Worm (Caenorhabditis elegans) whole organism, young adult: ENCODE measurements around the gene mmaa-1.

ENCODE experiments used
- C17E4.6 ChIP-seq: fragments of 200-800 bp; sonication (Bioruptor generic); IDR thresholded peaks from 2 replicates; pipeline ENCODE4 v1.3.6; 2022; ENCODE audit warnings: missing genetic modification reagents, missing genetic modification characterization, missing compliant biosample characterization
- D2030.7 ChIP-seq: fragments of 200-800 bp; sonication (Bioruptor generic); IDR thresholded peaks from 2 replicates; pipeline ENCODE4 v1.3.6; 2022; ENCODE audit warnings: missing genetic modification reagents, missing genetic modification characterization, missing compliant biosample characterization
- F23B12.7 ChIP-seq: sonication (generic microtip); optimal IDR thresholded peaks from 2 replicates; lab custom pipeline; 2017; ENCODE audit warnings: missing genetic modification characterization, mild to moderate bottlenecking, missing compliant biosample characterization, antibody characterized with exemption, moderate library complexity; ENCODE audit not compliant: insufficient read depth
- F33H1.4 ChIP-seq: fragments of 200-800 bp; sonication (Bioruptor generic); IDR thresholded peaks from 2 replicates; pipeline ENCODE4 v1.3.6; 2022; ENCODE audit warnings: missing genetic modification reagents, missing genetic modification characterization, missing compliant biosample characterization
- F57A8.1 ChIP-seq: fragments of 200-800 bp; sonication (Bioruptor generic); optimal IDR thresholded peaks from 2 replicates; lab custom pipeline; 2018; ENCODE audit warnings: mild to moderate bottlenecking, missing genetic modification characterization, moderate library complexity, missing compliant biosample characterization
- K11D2.4 ChIP-seq: fragments of 200-800 bp; sonication (Bioruptor generic); IDR thresholded peaks from 2 replicates; pipeline ENCODE4 v1.3.6; 2022; ENCODE audit warnings: missing genetic modification reagents, missing genetic modification characterization, missing compliant biosample characterization
- Y53F4B.3 ChIP-seq: fragments of 200-800 bp; sonication (Bioruptor generic); IDR thresholded peaks from 2 replicates; pipeline ENCODE4 v1.3.6; 2022; ENCODE audit warnings: missing genetic modification reagents, missing genetic modification characterization, missing compliant biosample characterization
- Y95B8A.8 ChIP-seq: fragments of 200-800 bp; sonication (Bioruptor generic); IDR thresholded peaks from 2 replicates; pipeline ENCODE4 v1.3.6; 2022; ENCODE audit warnings: missing genetic modification reagents, missing genetic modification characterization, missing compliant biosample characterization
- ZK185.1 ChIP-seq: sonication (generic microtip); optimal IDR thresholded peaks from 2 replicates; lab custom pipeline; 2016; ENCODE audit warnings: mild to moderate bottlenecking, missing genetic modification characterization, missing compliant biosample characterization; ENCODE audit not compliant: poor library complexity, severe bottlenecking
- aptf-2 ChIP-seq: fragments of 200-800 bp; sonication (Bioruptor generic); conservative IDR thresholded peaks from 2 replicates; pipeline ENCODE4 v1.3.6; 2022; ENCODE audit warnings: missing genetic modification reagents, missing genetic modification characterization, missing compliant biosample characterization
- athp-1 ChIP-seq: sonication (generic microtip); optimal IDR thresholded peaks from 2 replicates; lab custom pipeline; 2017; ENCODE audit warnings: mild to moderate bottlenecking, missing genetic modification characterization, missing compliant biosample characterization
- attf-5 ChIP-seq: fragments of 200-800 bp; sonication (Bioruptor generic); optimal IDR thresholded peaks from 2 replicates; lab custom pipeline; 2018; ENCODE audit warnings: mild to moderate bottlenecking, missing genetic modification characterization, missing compliant biosample characterization
- attf-6 ChIP-seq: fragments of 200-800 bp; sonication (Bioruptor generic); IDR thresholded peaks from 2 replicates; pipeline ENCODE4 v1.3.6; 2022; ENCODE audit warnings: missing genetic modification reagents, missing genetic modification characterization, missing compliant biosample characterization
- cebp-2 ChIP-seq: fragments of 200-800 bp; sonication (Bioruptor generic); IDR thresholded peaks from 2 replicates; pipeline ENCODE4 v1.3.6; 2022; ENCODE audit warnings: missing genetic modification characterization, missing compliant biosample characterization
- ceh-100 ChIP-seq: fragments of 200-800 bp; sonication (Bioruptor generic); IDR thresholded peaks from 2 replicates; pipeline ENCODE4 v1.3.6; 2022; ENCODE audit warnings: missing genetic modification reagents, missing genetic modification characterization, missing compliant biosample characterization
- ceh-40 ChIP-seq: fragments of 200-800 bp; sonication (Bioruptor generic); IDR thresholded peaks from 2 replicates; pipeline ENCODE4 v1.3.6; 2022; ENCODE audit warnings: missing genetic modification characterization, missing compliant biosample characterization
- ceh-79 ChIP-seq: sonication (generic microtip); optimal IDR thresholded peaks from 2 replicates; lab custom pipeline; 2017; ENCODE audit warnings: mild to moderate bottlenecking, missing genetic modification characterization, missing compliant biosample characterization
- dox-1 ChIP-seq: fragments of 200-800 bp; sonication (Bioruptor generic); IDR thresholded peaks from 2 replicates; pipeline ENCODE4 v1.3.6; 2022; ENCODE audit warnings: missing genetic modification reagents, missing genetic modification characterization, missing compliant biosample characterization
- dpff-1 ChIP-seq: sonication (generic microtip); optimal IDR thresholded peaks from 2 replicates; lab custom pipeline; 2017; ENCODE audit warnings: mild to moderate bottlenecking, missing genetic modification characterization, missing compliant biosample characterization
- egl-18 ChIP-seq: fragments of 200-800 bp; sonication (Bioruptor generic); IDR thresholded peaks from 2 replicates; pipeline ENCODE4 v1.3.6; 2022; ENCODE audit warnings: missing genetic modification reagents, missing genetic modification characterization, missing compliant biosample characterization
- ets-4 ChIP-seq: fragments of 200-800 bp; sonication (Bioruptor generic); optimal IDR thresholded peaks from 2 replicates; lab custom pipeline; 2018; ENCODE audit warnings: mild to moderate bottlenecking, missing genetic modification characterization, missing compliant biosample characterization
- fkh-3 ChIP-seq: sonication (generic microtip); optimal IDR thresholded peaks from 2 replicates; lab custom pipeline; 2016; ENCODE audit warnings: mild to moderate bottlenecking, missing genetic modification characterization, missing compliant biosample characterization
- hlh-12 ChIP-seq: sonication (generic microtip); optimal IDR thresholded peaks from 2 replicates; lab custom pipeline; 2016; ENCODE audit warnings: missing genetic modification characterization, missing compliant biosample characterization
- hsf-1 ChIP-seq: fragments of 200-800 bp; sonication (Bioruptor generic); IDR thresholded peaks from 2 replicates; pipeline ENCODE4 v1.3.6; 2022; ENCODE audit warnings: missing genetic modification reagents, missing genetic modification characterization, missing compliant biosample characterization
- let-607 ChIP-seq, 2 experiments: fragments of 200-800 bp in 1 of 2; sonication (Bioruptor generic) in 1 of 2; sonication (generic microtip) in 1 of 2; optimal IDR thresholded peaks; 2 replicates each; lab custom pipeline; 2016 to 2018; ENCODE audit warnings: mild to moderate bottlenecking in 2 of 2, missing compliant biosample characterization in 2 of 2, missing genetic modification characterization in 2 of 2, moderate library complexity in 2 of 2, missing genotype in 1 of 2
- lin-35 ChIP-seq, 3 experiments: fragments of 150-350 bp in 2 of 3; sonication (generic microtip) in 1 of 3; optimal IDR thresholded peaks; 2 replicates each; lab custom pipeline; 2014 to 2018; ENCODE audit warnings: missing biosample characterization in 3 of 3, missing genetic modification characterization in 3 of 3, missing genetic modification reagents in 3 of 3
- lir-1 ChIP-seq: fragments of 200-800 bp; sonication (Bioruptor generic); conservative IDR thresholded peaks from 2 replicates; pipeline ENCODE4 v1.3.6; 2022; ENCODE audit warnings: missing genetic modification reagents, missing genetic modification characterization, missing compliant biosample characterization
- lsy-27 ChIP-seq: sonication (generic microtip); optimal IDR thresholded peaks from 2 replicates; lab custom pipeline; 2017; ENCODE audit warnings: missing genetic modification characterization, mild to moderate bottlenecking, missing compliant biosample characterization, antibody characterized with exemption, missing genotype, borderline replicate concordance; ENCODE audit not compliant: insufficient read depth
- madf-3 ChIP-seq: fragments of 200-800 bp; sonication (Bioruptor generic); IDR thresholded peaks from 2 replicates; pipeline ENCODE4 v1.3.6; 2022; ENCODE audit warnings: missing genetic modification reagents, missing genetic modification characterization, missing compliant biosample characterization
- madf-6 ChIP-seq: fragments of 200-800 bp; sonication (Bioruptor generic); IDR thresholded peaks from 2 replicates; pipeline ENCODE4 v1.3.6; 2022; ENCODE audit warnings: missing genetic modification reagents, missing genetic modification characterization, missing compliant biosample characterization
- madf-8 ChIP-seq: fragments of 200-800 bp; sonication (Bioruptor generic); conservative IDR thresholded peaks from 2 replicates; pipeline ENCODE4 v1.3.6; 2022; ENCODE audit warnings: missing genetic modification reagents, missing genetic modification characterization, missing compliant biosample characterization
- mcd-1 ChIP-seq: fragments of 200-800 bp; sonication (Bioruptor generic); IDR thresholded peaks from 2 replicates; pipeline ENCODE4 v1.3.6; 2022; ENCODE audit warnings: missing genetic modification reagents, missing genetic modification characterization, missing compliant biosample characterization
- mxl-1 ChIP-seq: sonication (generic microtip); optimal IDR thresholded peaks from 2 replicates; lab custom pipeline; 2016; ENCODE audit warnings: missing genetic modification characterization, missing compliant biosample characterization
- nfya-1 ChIP-seq: sonication (generic microtip); optimal IDR thresholded peaks from 2 replicates; lab custom pipeline; 2017; ENCODE audit warnings: antibody characterized with exemption, missing compliant biosample characterization, missing genetic modification characterization, borderline replicate concordance; ENCODE audit not compliant: insufficient read depth
- nfya-2 ChIP-seq: fragments of 200-800 bp; sonication (Bioruptor generic); IDR thresholded peaks from 2 replicates; pipeline ENCODE4 v1.3.6; 2022; ENCODE audit warnings: missing genetic modification reagents, missing genetic modification characterization, missing compliant biosample characterization
- nhr-27 ChIP-seq: fragments of 200-800 bp; sonication (Bioruptor generic); optimal IDR thresholded peaks from 2 replicates; lab custom pipeline; 2018; ENCODE audit warnings: mild to moderate bottlenecking, missing genetic modification characterization, moderate library complexity, missing compliant biosample characterization
- nhr-90 ChIP-seq: sonication (generic microtip); optimal IDR thresholded peaks from 2 replicates; lab custom pipeline; 2016; ENCODE audit warnings: missing genotype, mild to moderate bottlenecking, missing genetic modification characterization, missing compliant biosample characterization
- sdz-38 ChIP-seq: sonication (generic microtip); optimal IDR thresholded peaks from 2 replicates; lab custom pipeline; 2016; ENCODE audit warnings: missing genotype, missing genetic modification characterization, missing compliant biosample characterization
- snpc-1.1 ChIP-seq: sonication (generic microtip); optimal IDR thresholded peaks from 2 replicates; lab custom pipeline; 2017; ENCODE audit warnings: missing genetic modification characterization, mild to moderate bottlenecking, missing compliant biosample characterization, antibody characterized with exemption, moderate library complexity, missing genotype, missing genetic modification reagents; ENCODE audit not compliant: insufficient read depth
- unc-62 ChIP-seq: fragments of 150-350 bp; optimal IDR thresholded peaks from 2 replicates; lab custom pipeline; 2014; ENCODE audit warnings: missing biosample characterization, missing genetic modification reagents, missing genetic modification characterization
- zfh-2 ChIP-seq: fragments of 200-800 bp; sonication (Bioruptor generic); conservative IDR thresholded peaks from 2 replicates; pipeline ENCODE4 v1.3.6; 2022; ENCODE audit warnings: missing genetic modification reagents, missing genetic modification characterization, missing compliant biosample characterization
- ztf-18 ChIP-seq: sonication (generic microtip); optimal IDR thresholded peaks from 2 replicates; lab custom pipeline; 2016; ENCODE audit warnings: missing genotype, mild to moderate bottlenecking, missing genetic modification characterization, missing compliant biosample characterization
- ztf-22 ChIP-seq: fragments of 200-800 bp; sonication (Bioruptor generic); optimal IDR thresholded peaks from 2 replicates; lab custom pipeline; 2018; ENCODE audit warnings: mild to moderate bottlenecking, missing genetic modification characterization, moderate library complexity, missing compliant biosample characterization
- ztf-26 ChIP-seq: sonication (generic microtip); optimal IDR thresholded peaks from 2 replicates; lab custom pipeline; 2017; ENCODE audit warnings: missing genetic modification characterization, missing compliant biosample characterization
- ztf-28 ChIP-seq: fragments of 200-800 bp; sonication (Bioruptor generic); IDR thresholded peaks from 2 replicates; pipeline ENCODE4 v1.3.6; 2022; ENCODE audit warnings: missing genetic modification reagents, missing genetic modification characterization, missing compliant biosample characterization
- ztf-3 ChIP-seq: fragments of 200-800 bp; sonication (Bioruptor generic); optimal IDR thresholded peaks from 2 replicates; lab custom pipeline; 2018; ENCODE audit warnings: mild to moderate bottlenecking, missing genetic modification characterization, missing compliant biosample characterization
- ztf-6 ChIP-seq: fragments of 200-800 bp; sonication (Bioruptor generic); IDR thresholded peaks from 2 replicates; pipeline ENCODE4 v1.3.6; 2022; ENCODE audit warnings: missing genetic modification reagents, missing genetic modification characterization, missing compliant biosample characterization

mmaa-1 gene

ce11 chrII:7104794-7105613 is 4.0 kb upstream of the mmaa-1 start, which contains the start of the genes farl-11 and rpl-33 (continued):
- TF ChIP-seq mxl-1 (no peak), ets-4 (no peak), nfya-2 (GFP tag; lab: Robert Waterston, UW) (no peak), attf-6 (GFP tag; lab: Robert Waterston, UW) (no peak), ztf-22 (GFP tag; lab: Kevin White, UChicago) (no peak), cebp-2 (GFP tag; lab: Robert Waterston, UW) (no peak), athp-1 (no peak), attf-5 (GFP tag; lab: Kevin White, UChicago) (peak; percentile 72), nfya-1 (no peak), dpff-1 (no peak), sdz-38 (tag; lab: Kevin White, UChicago) (no peak), K11D2.4 (GFP tag; lab: Robert Waterston, UW) (no peak), Y53F4B.3 (no peak), lin-35 (GFP tag; optimal IDR thresholded peaks at IDR 0.05; lab: Kevin White, UChicago) (peak in 1 of 3 experiments; percentile 51), dox-1 (0 out of 2 replicates have a peak, but pooled peaks have one; percentile 16), unc-62 (GFP tag; lab: Kevin White, UChicago) (no peak), ZK185.1 (peak; percentile 37), ztf-18 (tag; lab: Kevin White, UChicago) (peak; percentile 43), C17E4.6 (GFP tag; lab: Robert Waterston, UW) (no peak), D2030.7 (GFP tag; lab: Robert Waterston, UW) (no peak), ceh-100 (GFP tag; lab: Robert Waterston, UW) (no peak; the same call in 1 of the 2 replicates), ztf-6 (GFP tag; lab: Robert Waterston, UW) (no peak), ztf-3 (GFP tag; lab: Kevin White, UChicago) (no peak), F23B12.7 (tag; lab: Kevin White, UChicago) (peak; percentile 89), lir-1 (GFP tag; lab: Robert Waterston, UW) (no peak), F57A8.1 (GFP tag; lab: Kevin White, UChicago) (no peak), snpc-1.1 (no peak), egl-18 (GFP tag; lab: Robert Waterston, UW) (no peak), nhr-27 (tag; lab: Kevin White, UChicago) (no peak), zfh-2 (GFP tag; lab: Robert Waterston, UW) (no peak), fkh-3 (tag; lab: Kevin White, UChicago) (no peak), mcd-1 (GFP tag; lab: Robert Waterston, UW) (peak; percentile 50), nhr-90 (tag; lab: Kevin White, UChicago) (no peak), ztf-28 (no peak), lsy-27 (no peak), aptf-2 (0 out of 2 replicates have a peak, but pooled peaks have one; percentile 33), ceh-79 (no peak), ceh-40 (GFP tag; lab: Robert Waterston, UW) (no peak), Y95B8A.8 (GFP tag; lab: Robert Waterston, UW) (no peak), let-607 (tag; optimal IDR thresholded peaks at IDR 0.05; lab: Kevin White, UChicago) (no peak), madf-3 (GFP tag; lab: Robert Waterston, UW) (no peak), madf-6 (GFP tag; lab: Robert Waterston, UW) (0 out of 2 replicates have a peak, but pooled peaks have one; percentile 12), hsf-1 (GFP tag; lab: Robert Waterston, UW) (no peak), ztf-26 (tag; lab: Kevin White, UChicago) (no peak), madf-8 (GFP tag; lab: Robert Waterston, UW) (no peak), hlh-12 (no peak), F33H1.4 (GFP tag; lab: Robert Waterston, UW) (peak; percentile 57)
